Fruit fly (Drosophila melanogaster) whole organism, prepupa: ENCODE measurements around the gene CG31538.
A peak's percentile ranks its signal among the peaks of the same experiment; 100 is the strongest.

Experiments
- CG11294 ChIP-seq: fragments of 200-800 bp; sonication (Bioruptor generic); IDR thresholded peaks from 2 replicates; pipeline ENCODE4 v1.3.6; 2022; ENCODE audit warnings: missing biosample characterization, missing genetic modification characterization
- CG11902 ChIP-seq: fragments of 200-800 bp; sonication (Bioruptor generic); optimal IDR thresholded peaks from 3 replicates; lab custom pipeline; 2016; ENCODE audit warnings: missing biosample characterization, missing genetic modification characterization
- CG34406 ChIP-seq: fragments of 200-800 bp; sonication (Bioruptor generic); optimal IDR thresholded peaks from 3 replicates; lab custom pipeline; 2016; ENCODE audit warnings: missing biosample characterization, missing genetic modification characterization
- CG3919 ChIP-seq: fragments of 200-800 bp; sonication (Bioruptor generic); optimal IDR thresholded peaks from 3 replicates; lab custom pipeline; 2016; ENCODE audit warnings: missing biosample characterization, missing genetic modification characterization
- CG4318 ChIP-seq: fragments of 200-800 bp; sonication (Bioruptor generic); optimal IDR thresholded peaks from 3 replicates; lab custom pipeline; 2017; ENCODE audit warnings: missing biosample characterization, mild to moderate bottlenecking, missing genetic modification characterization
- CG6163 ChIP-seq: fragments of 200-800 bp; sonication (Bioruptor generic); IDR thresholded peaks from 3 replicates; pipeline ENCODE4 v1.3.6; 2022; ENCODE audit warnings: missing biosample characterization, missing genetic modification characterization
- CG6808 ChIP-seq: fragments of 200-800 bp; sonication (Bioruptor generic); optimal IDR thresholded peaks from 3 replicates; lab custom pipeline; 2017; ENCODE audit warnings: missing biosample characterization, missing genetic modification characterization, mild to moderate bottlenecking, moderate library complexity, missing genetic modification reagents
- CG6854 ChIP-seq: fragments of 200-800 bp; sonication (Bioruptor generic); optimal IDR thresholded peaks from 2 replicates; lab custom pipeline; 2017; ENCODE audit warnings: missing biosample characterization, mild to moderate bottlenecking, missing genetic modification characterization
- Eip78C ChIP-seq: fragments of 200-800 bp; sonication (Bioruptor generic); peaks from one replicate; lab custom pipeline; 2016; ENCODE audit warnings: missing biosample characterization, missing genetic modification characterization
- Ets96B ChIP-seq: fragments of 200-800 bp; optimal IDR thresholded peaks from 2 replicates; lab custom pipeline; 2019; ENCODE audit warnings: missing biosample characterization, mild to moderate bottlenecking, missing genetic modification characterization, moderate library complexity
- Hr4 ChIP-seq: fragments of 200-800 bp; sonication (Bioruptor generic); optimal IDR thresholded peaks from 3 replicates; lab custom pipeline; 2016; ENCODE audit warnings: missing biosample characterization, missing genetic modification characterization
- Lpt ChIP-seq: fragments of 200-800 bp; sonication (Bioruptor generic); optimal IDR thresholded peaks from 3 replicates; lab custom pipeline; 2016; ENCODE audit warnings: missing biosample characterization, missing genetic modification characterization
- Met ChIP-seq: fragments of 200-800 bp; sonication (Bioruptor generic); optimal IDR thresholded peaks from 3 replicates; lab custom pipeline; 2016; ENCODE audit warnings: missing biosample characterization, missing genetic modification characterization
- Sox14 ChIP-seq: fragments of 200-800 bp; sonication (Bioruptor generic); optimal IDR thresholded peaks from 3 replicates; lab custom pipeline; 2016; ENCODE audit warnings: missing biosample characterization, missing genetic modification characterization
- Sox15 ChIP-seq: fragments of 200-800 bp; sonication (Bioruptor generic); optimal IDR thresholded peaks from 3 replicates; lab custom pipeline; 2016; ENCODE audit warnings: missing biosample characterization, missing genetic modification characterization
- acj6 ChIP-seq: fragments of 200-800 bp; sonication (Bioruptor generic); optimal IDR thresholded peaks from 3 replicates; lab custom pipeline; 2016; ENCODE audit warnings: missing biosample characterization, missing genetic modification characterization
- dsx ChIP-seq: fragments of 200-800 bp; optimal IDR thresholded peaks from 3 replicates; lab custom pipeline; 2019; ENCODE audit warnings: missing biosample characterization, mild to moderate bottlenecking, missing genetic modification characterization, moderate library complexity; ENCODE audit not compliant: poor library complexity, severe bottlenecking
- eg ChIP-seq: fragments of 200-800 bp; sonication (Bioruptor generic); IDR thresholded peaks from 3 replicates; pipeline ENCODE4 v1.3.6; 2022; ENCODE audit warnings: missing biosample characterization, missing genetic modification characterization
- fd85E ChIP-seq: fragments of 200-800 bp; sonication (Bioruptor generic); optimal IDR thresholded peaks from 3 replicates; lab custom pipeline; 2016; ENCODE audit warnings: missing biosample characterization, missing genetic modification characterization
- fkh ChIP-seq: fragments of 200-800 bp; sonication (Bioruptor generic); optimal IDR thresholded peaks from 3 replicates; lab custom pipeline; 2017; ENCODE audit warnings: missing biosample characterization, mild to moderate bottlenecking, missing genetic modification characterization, moderate library complexity
- lz ChIP-seq: fragments of 200-800 bp; sonication (Bioruptor generic); optimal IDR thresholded peaks from 3 replicates; lab custom pipeline; 2016; ENCODE audit warnings: missing biosample characterization, missing genetic modification characterization
- net ChIP-seq: fragments of 200-800 bp; sonication (Bioruptor generic); optimal IDR thresholded peaks from 3 replicates; lab custom pipeline; 2016; ENCODE audit warnings: missing biosample characterization, missing genetic modification characterization
- spab ChIP-seq: fragments of 200-800 bp; sonication (Bioruptor generic); optimal IDR thresholded peaks from 2 replicates; lab custom pipeline; 2017; ENCODE audit warnings: missing biosample characterization, mild to moderate bottlenecking, missing genetic modification characterization, missing genetic modification reagents
- ss ChIP-seq, 2 experiments: fragments of 200-800 bp; sonication (Bioruptor generic); optimal IDR thresholded peaks; 2 replicates in 1 of 2; 3 replicates in 1 of 2; lab custom pipeline; 2017 to 2018; ENCODE audit warnings: mild to moderate bottlenecking in 2 of 2, missing biosample characterization in 2 of 2, missing genetic modification characterization in 2 of 2, moderate library complexity in 1 of 2
- svp ChIP-seq: fragments of 200-800 bp; sonication (Bioruptor generic); peaks from one replicate; lab custom pipeline; 2016; ENCODE audit warnings: missing biosample characterization, missing genetic modification characterization
- vri ChIP-seq: fragments of 200-800 bp; sonication (Bioruptor generic); optimal IDR thresholded peaks from 3 replicates; lab custom pipeline; 2016; ENCODE audit warnings: missing biosample characterization, mild to moderate bottlenecking, missing genetic modification characterization

CG31538 gene

DNA sequence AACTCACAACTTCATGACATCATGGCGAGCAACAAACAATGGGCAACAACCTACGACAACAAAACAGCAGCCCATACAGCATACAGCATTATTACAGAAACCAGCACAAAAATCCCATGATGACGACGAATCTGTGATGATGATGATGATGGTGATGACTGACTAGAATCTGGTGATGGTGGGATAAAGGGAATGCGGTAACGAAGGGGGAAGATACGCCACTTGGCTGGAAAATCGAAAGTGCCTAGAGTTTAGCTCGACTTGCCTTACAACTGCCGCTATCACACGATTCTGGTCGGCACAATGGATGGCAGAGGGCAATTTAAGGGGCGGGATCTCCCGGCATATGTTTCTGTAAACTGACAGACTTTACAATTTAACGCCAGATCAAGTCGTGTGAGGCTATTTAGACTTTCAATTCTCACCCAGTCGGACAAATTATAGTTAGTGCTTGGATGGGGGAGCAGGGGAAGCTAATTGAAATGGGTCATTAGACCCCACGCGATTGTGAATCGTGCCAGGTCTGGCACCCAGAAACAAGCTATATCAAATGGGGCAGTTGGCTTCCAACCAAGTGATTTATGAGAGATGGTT lies 37.5 kb upstream of the CG31538 start:
- TF ChIP-seq dsx (GFP tag; lab: Kevin White, UChicago) (peak; percentile 19), net (GFP tag; lab: Kevin White, UChicago) (no peak), Sox14 (GFP tag; lab: Kevin White, UChicago) (no peak), Lpt (GFP tag; lab: Kevin White, UChicago) (no peak), ss (GFP tag; optimal IDR thresholded peaks at IDR 0.05; lab: Kevin White, UChicago) (peak in 1 of 2 experiments; percentile 54), Sox15 (GFP tag; lab: Kevin White, UChicago) (no peak), CG4318 (no peak)
- TF ChIP-seq, all 60 proteins: peak for 2

DNA sequence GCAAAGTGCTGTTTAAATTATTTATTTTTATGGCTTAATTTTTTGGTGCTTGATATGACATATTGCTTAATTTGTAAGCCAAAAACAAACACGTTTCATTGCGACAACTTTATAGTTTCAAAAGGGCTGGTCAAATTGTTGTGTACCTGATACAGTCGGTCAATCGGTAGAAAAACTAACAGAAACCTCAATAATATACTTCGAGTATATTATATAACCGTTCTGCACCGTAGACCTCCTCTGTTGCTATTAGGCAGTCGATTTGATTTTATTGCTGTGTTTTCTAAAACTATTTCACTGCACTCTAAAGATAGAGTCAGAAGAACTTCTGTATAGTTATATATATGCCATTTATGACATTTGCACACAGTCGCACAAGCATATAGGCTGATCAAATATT lies 32.6 kb upstream of the CG31538 start:
- TF ChIP-seq Hr4 (GFP tag; lab: Kevin White, UChicago) = no peak
- no peak for TF ChIP-seq lz (GFP tag; lab: Kevin White, UChicago)
- no peak for TF ChIP-seq CG3919 (GFP tag; lab: Kevin White, UChicago)

- TF ChIP-seq CG6163 (GFP tag; lab: Robert Waterston, UW) = no peak
- TF ChIP-seq Sox14 (GFP tag; lab: Kevin White, UChicago) = no peak
- no peak for TF ChIP-seq Eip78C (GFP tag; lab: Kevin White, UChicago)
- TF ChIP-seq Ets96B (tag; lab: Kevin White, UChicago) = no peak
- no peak for TF ChIP-seq fkh
- no peak for TF ChIP-seq fd85E (GFP tag; lab: Kevin White, UChicago)
- no peak for TF ChIP-seq CG11294 (GFP tag; lab: Robert Waterston, UW)
- no peak for TF ChIP-seq spab
- no peak for TF ChIP-seq CG6854
- no peak for TF ChIP-seq Met (GFP tag; lab: Kevin White, UChicago)
Measured at dm6 chr3R:5309234-5309798, 31.7 kb upstream of the CG31538 start.

dm6 chr3R:5308137-5308797 lies 30.6 kb upstream of the CG31538 start:
- TF ChIP-seq svp (GFP tag; lab: Kevin White, UChicago) (peak; percentile 68), fkh (peak; percentile 42), CG11902 (GFP tag; lab: Kevin White, UChicago) (no peak), Hr4 (GFP tag; lab: Kevin White, UChicago) (no peak), acj6 (GFP tag; lab: Kevin White, UChicago) (no peak), CG6808 (GFP tag; lab: Kevin White, UChicago) (peak; percentile 28), ss (GFP tag; optimal IDR thresholded peaks at IDR 0.05; lab: Kevin White, UChicago) (peak; percentile 35 to 49), Eip78C (GFP tag; lab: Kevin White, UChicago) (peak; percentile 44), CG34406 (GFP tag; lab: Kevin White, UChicago) (no peak), Sox14 (GFP tag; lab: Kevin White, UChicago) (no peak), Ets96B (tag; lab: Kevin White, UChicago) (no peak), CG6163 (GFP tag; lab: Robert Waterston, UW) (no peak), eg (GFP tag; lab: Robert Waterston, UW) (0 out of 3 replicates have a peak, but pooled peaks have one; percentile 15)

- TF ChIP-seq fkh (peak; percentile 76), Met (GFP tag; lab: Kevin White, UChicago) (no peak), vri (GFP tag; lab: Kevin White, UChicago) (peak; percentile 37)
Measured at dm6 chr3R:5305850-5306483, 28.3 kb upstream of the CG31538 start.
